Worm (Caenorhabditis elegans) whole organism, midembryonic: ENCODE results near the gene C46F11.6.

ENCODE experiments used
- T22C8.4 ChIP-seq: fragments of 200-800 bp; sonication (Bioruptor generic); IDR thresholded peaks from 2 replicates; pipeline ENCODE4 v1.3.6; 2022; ENCODE audit warnings: missing genetic modification characterization, missing compliant biosample characterization
- cog-1 ChIP-seq: sonication (generic microtip); optimal IDR thresholded peaks from 2 replicates; lab custom pipeline; 2016; ENCODE audit warnings: missing genetic modification characterization, missing compliant biosample characterization
- flt-1 ChIP-seq: fragments of 200-800 bp; sonication (Bioruptor generic); IDR thresholded peaks from 2 replicates; pipeline ENCODE4 v1.3.6; 2022; ENCODE audit warnings: missing genetic modification characterization, missing compliant biosample characterization
- klf-2 ChIP-seq: fragments of 200-800 bp; sonication (Bioruptor generic); conservative IDR thresholded peaks from 2 replicates; pipeline ENCODE4 v1.3.6; 2022; ENCODE audit warnings: missing genetic modification reagents, missing genetic modification characterization, missing compliant biosample characterization
- med-1 ChIP-seq: sonication (generic microtip); optimal IDR thresholded peaks from 2 replicates; lab custom pipeline; 2017; ENCODE audit warnings: missing genetic modification characterization, mild to moderate bottlenecking, missing compliant biosample characterization, antibody characterized with exemption, missing genetic modification reagents; ENCODE audit not compliant: insufficient read depth
- ref-1 ChIP-seq: fragments of 200-800 bp; sonication (Bioruptor generic); conservative IDR thresholded peaks from 2 replicates; pipeline ENCODE4 v1.3.6; 2022; ENCODE audit warnings: missing genetic modification reagents, missing genetic modification characterization, missing compliant biosample characterization
- tab-1 ChIP-seq: fragments of 200-800 bp; sonication (Bioruptor generic); IDR thresholded peaks from 2 replicates; pipeline ENCODE4 v1.3.6; 2022; ENCODE audit warnings: missing genetic modification characterization, missing compliant biosample characterization
- ztf-23 ChIP-seq: fragments of 200-800 bp; sonication (Bioruptor generic); IDR thresholded peaks from 2 replicates; pipeline ENCODE4 v1.3.6; 2022; ENCODE audit warnings: missing genetic modification reagents, missing genetic modification characterization, missing compliant biosample characterization
- ztf-29 ChIP-seq: fragments of 200-800 bp; sonication (Bioruptor generic); IDR thresholded peaks from 2 replicates; pipeline ENCODE4 v1.3.6; 2022; ENCODE audit warnings: missing genetic modification reagents, missing genetic modification characterization, missing compliant biosample characterization

The C46F11.6 gene

ce11 chrIII:3699275-3699674 lies 29.0 kb upstream of the C46F11.6 start, which contains the start of gene cyn-9:
Gene cyn-9, minus strand, starts transcription at chrIII:3699640.
- TF ChIP-seq tab-1 (GFP tag; lab: Robert Waterston, UW) (no peak), T22C8.4 (no peak), ztf-29 (no peak), ref-1 (GFP tag; lab: Robert Waterston, UW) (no peak), cog-1 (tag; lab: Kevin White, UChicago) (no peak), flt-1 (GFP tag; lab: Robert Waterston, UW) (no peak), klf-2 (GFP tag; lab: Robert Waterston, UW) (no peak), ztf-23 (no peak), med-1 (no peak)

- TF ChIP-seq flt-1 (GFP tag; lab: Robert Waterston, UW) (no peak), ztf-23 (no peak), ref-1 (GFP tag; lab: Robert Waterston, UW) (no peak), ztf-29 (no peak), klf-2 (GFP tag; lab: Robert Waterston, UW) (no peak), cog-1 (tag; lab: Kevin White, UChicago) (no peak), T22C8.4 (no peak), tab-1 (GFP tag; lab: Robert Waterston, UW) (no peak), med-1 (no peak)
Observed at ce11 chrIII:3698366-3698765, 28.1 kb upstream of the C46F11.6 start.

ce11 chrIII:3695398-3695797 lies 25.2 kb upstream of the C46F11.6 start:
- TF ChIP-seq klf-2 (GFP tag; lab: Robert Waterston, UW): peak; percentile 54; the same call in 1 of the 2 replicates
- peak; percentile 81 for TF ChIP-seq ztf-23
- 0 out of 2 replicates have a peak, but pooled peaks have one; percentile 15 for TF ChIP-seq ref-1 (GFP tag; lab: Robert Waterston, UW)

ce11 chrIII:3694572-3694971 lies 24.3 kb upstream of the C46F11.6 start, which contains the start of gene npr-15:
Gene npr-15, minus strand, starts transcription at chrIII:3694672.
- TF ChIP-seq cog-1 (tag; lab: Kevin White, UChicago) (no peak), tab-1 (GFP tag; lab: Robert Waterston, UW) (no peak), ztf-23 (no peak), ztf-29 (no peak), flt-1 (GFP tag; lab: Robert Waterston, UW) (no peak), T22C8.4 (no peak), med-1 (no peak), ref-1 (GFP tag; lab: Robert Waterston, UW) (no peak), klf-2 (GFP tag; lab: Robert Waterston, UW) (no peak)

ce11 chrIII:3692516-3692915 lies 22.3 kb upstream of the C46F11.6 start:
- TF ChIP-seq klf-2 (GFP tag; lab: Robert Waterston, UW) (no peak), med-1 (no peak)

- TF ChIP-seq ref-1 (GFP tag; lab: Robert Waterston, UW) (no peak), flt-1 (GFP tag; lab: Robert Waterston, UW) (no peak), tab-1 (GFP tag; lab: Robert Waterston, UW) (no peak), T22C8.4 (no peak), ztf-29 (no peak), cog-1 (tag; lab: Kevin White, UChicago) (no peak), med-1 (no peak), ztf-23 (no peak)
Observed at ce11 chrIII:3682869-3683403, 12.7 kb upstream of the C46F11.6 start.

- TF ChIP-seq med-1: no peak
- TF ChIP-seq tab-1 (GFP tag; lab: Robert Waterston, UW): no peak
- no peak for TF ChIP-seq cog-1 (tag; lab: Kevin White, UChicago)
- TF ChIP-seq ztf-29: no peak
- TF ChIP-seq ref-1 (GFP tag; lab: Robert Waterston, UW): no peak
- TF ChIP-seq flt-1 (GFP tag; lab: Robert Waterston, UW): no peak
- no peak for TF ChIP-seq ztf-23
- no peak for TF ChIP-seq T22C8.4
- TF ChIP-seq klf-2 (GFP tag; lab: Robert Waterston, UW): no peak
Observed at ce11 chrIII:3681351-3681938, 11.2 kb upstream of the C46F11.6 start.

ce11 chrIII:3679083-3679482 lies 8.8 kb upstream of the C46F11.6 start:
- TF ChIP-seq med-1: no peak
- TF ChIP-seq klf-2 (GFP tag; lab: Robert Waterston, UW): no peak

ce11 chrIII:3677378-3677777 lies 7.1 kb upstream of the C46F11.6 start:
- TF ChIP-seq med-1: no peak
- peak; percentile 96 for TF ChIP-seq T22C8.4

- TF ChIP-seq ref-1 (GFP tag; lab: Robert Waterston, UW) (no peak), ztf-29 (no peak), flt-1 (GFP tag; lab: Robert Waterston, UW) (no peak), tab-1 (GFP tag; lab: Robert Waterston, UW) (no peak), T22C8.4 (no peak)
Observed at ce11 chrIII:3675480-3675879, 5.2 kb upstream of the C46F11.6 start.

- no peak for TF ChIP-seq T22C8.4
- no peak for TF ChIP-seq med-1
- no peak for TF ChIP-seq tab-1 (GFP tag; lab: Robert Waterston, UW)
- no peak for TF ChIP-seq cog-1 (tag; lab: Kevin White, UChicago)
- no peak for TF ChIP-seq ref-1 (GFP tag; lab: Robert Waterston, UW)
- no peak for TF ChIP-seq klf-2 (GFP tag; lab: Robert Waterston, UW)
- TF ChIP-seq flt-1 (GFP tag; lab: Robert Waterston, UW): no peak
- no peak for TF ChIP-seq ztf-23
- TF ChIP-seq ztf-29: no peak
Observed at ce11 chrIII:3674149-3674548, 3.9 kb upstream of the C46F11.6 start.
